Worm (Caenorhabditis elegans) whole organism, L4/young adult: ENCODE results near the gene let-805.
A peak's percentile ranks its signal among the peaks of the same experiment; 100 is the strongest.
"Not testable (repeated sequence)": the region's sequence is repeated elsewhere in the genome, so short reads cannot be mapped to it uniquely, and the experiment has no call there.

Experiments used
- W03F9.2 ChIP-seq: fragments of 150-350 bp; optimal IDR thresholded peaks from 2 replicates; lab custom pipeline; 2014; ENCODE audit warnings: missing biosample characterization, missing genetic modification characterization
- dao-5 ChIP-seq: sonication (generic microtip); optimal IDR thresholded peaks from 2 replicates; lab custom pipeline; 2016; ENCODE audit warnings: missing genotype, missing genetic modification characterization, moderate library complexity, missing compliant biosample characterization
- him-1 ChIP-seq: sonication (generic microtip); optimal IDR thresholded peaks from 2 replicates; lab custom pipeline; 2016; ENCODE audit warnings: missing genotype, missing genetic modification reagents, missing genetic modification characterization, missing compliant biosample characterization

Gene let-805

ce11 chrIII:2652704-2653566, 4.9 kb upstream of the let-805 start:
- no peak for TF ChIP-seq him-1
- no peak for TF ChIP-seq W03F9.2 (tag; lab: Kevin White, UChicago)
- no peak for TF ChIP-seq dao-5 (tag; lab: Kevin White, UChicago)

- TF ChIP-seq dao-5 (tag; lab: Kevin White, UChicago), result no peak
Measured at ce11 chrIII:2656168-2656567, 1.7 kb upstream of the let-805 start.

ce11 chrIII:2675449-2675848, 17.6 kb downstream of the let-805 start:
- no peak for TF ChIP-seq dao-5 (tag; lab: Kevin White, UChicago)

- TF ChIP-seq dao-5 (tag; lab: Kevin White, UChicago), result no peak
- no peak for TF ChIP-seq him-1
- TF ChIP-seq W03F9.2 (tag; lab: Kevin White, UChicago), result no peak
Measured at ce11 chrIII:2676097-2676496, 18.2 kb downstream of the let-805 start.

- TF ChIP-seq dao-5 (tag; lab: Kevin White, UChicago), result no peak
- no peak for TF ChIP-seq him-1
- no peak for TF ChIP-seq W03F9.2 (tag; lab: Kevin White, UChicago)
Measured at ce11 chrIII:2678017-2678416, 20.1 kb downstream of the let-805 start.

ce11 chrIII:2679362-2679761, 21.5 kb downstream of the let-805 start:
- no peak for TF ChIP-seq dao-5 (tag; lab: Kevin White, UChicago)
- TF ChIP-seq W03F9.2 (tag; lab: Kevin White, UChicago), result no peak
- no peak for TF ChIP-seq him-1

ce11 chrIII:2681559-2681958, 23.7 kb downstream of the let-805 start:
- TF ChIP-seq him-1 (no peak), dao-5 (tag; lab: Kevin White, UChicago) (no peak), W03F9.2 (tag; lab: Kevin White, UChicago) (no peak)

- TF ChIP-seq dao-5 (tag; lab: Kevin White, UChicago) (no peak), W03F9.2 (tag; lab: Kevin White, UChicago) (no peak), him-1 (no peak)
Measured at ce11 chrIII:2683403-2683802, 25.5 kb downstream of the let-805 start.

ce11 chrIII:2686064-2686463, 28.2 kb downstream of the let-805 start, which contains the start of the genes Y71H2AL.2, Y71H2AL.4 and pbo-1:
TSS of gene Y71H2AL.2 (plus strand) at chrIII:2686364.
TSS of gene Y71H2AL.4 (plus strand) at chrIII:2686408.
TSS of gene pbo-1 (minus strand) at chrIII:2686463.
- TF ChIP-seq dao-5 (tag; lab: Kevin White, UChicago) (no peak), him-1 (no peak), W03F9.2 (tag; lab: Kevin White, UChicago) (no peak)

- no peak for TF ChIP-seq W03F9.2 (tag; lab: Kevin White, UChicago)
- no peak for TF ChIP-seq him-1
- TF ChIP-seq dao-5 (tag; lab: Kevin White, UChicago), result no peak
Measured at ce11 chrIII:2686663-2687062, 28.8 kb downstream of the let-805 start.

ce11 chrIII:2687412-2687811, 29.5 kb downstream of the let-805 start:
- TF ChIP-seq dao-5 (tag; lab: Kevin White, UChicago) (no peak), him-1 (no peak), W03F9.2 (tag; lab: Kevin White, UChicago) (no peak)

- TF ChIP-seq dao-5 (tag; lab: Kevin White, UChicago), result no peak
- peak; percentile 24 for TF ChIP-seq W03F9.2 (tag; lab: Kevin White, UChicago)
- no peak for TF ChIP-seq him-1
Measured at ce11 chrIII:2698740-2699139, 40.9 kb downstream of the let-805 start, which contains the start of gene slc-30A9. TSS of gene slc-30A9 (minus strand) at chrIII:2698817.

ce11 chrIII:2699363-2699762, 41.5 kb downstream of the let-805 start, which contains the start of gene cox-6B:
TSS of gene cox-6B (plus strand) at chrIII:2699663.
- not testable (repeated sequence) for TF ChIP-seq dao-5 (tag; lab: Kevin White, UChicago); him-1; W03F9.2 (tag; lab: Kevin White, UChicago)

- TF ChIP-seq him-1 (no peak), W03F9.2 (tag; lab: Kevin White, UChicago) (no peak), dao-5 (tag; lab: Kevin White, UChicago) (no peak)
Measured at ce11 chrIII:2700637-2701036, 42.8 kb downstream of the let-805 start, which contains the start of gene set-27. TSS of gene set-27 (plus strand) at chrIII:2700937.
